Worm (Caenorhabditis elegans): ENCODE measurements around the gene fbxa-141.

fbxa-141 gene

ce11 chrX:14512817-14513216 is at the start of gene fbxa-141:
fbxa-141 (minus strand) TSS chrX:14512917.
- TF ChIP-seq unc-62 (GFP tag; optimal IDR thresholded peaks at IDR 0.05): no peak

ce11 chrX:14561416-14561973 is 48.8 kb upstream of the fbxa-141 start:
- no peak for TF ChIP-seq unc-62 (GFP tag; optimal IDR thresholded peaks at IDR 0.05)

ce11 chrX:14560297-14560680 is 47.6 kb upstream of the fbxa-141 start:
- peak; percentile 47 for TF ChIP-seq unc-62 (GFP tag; optimal IDR thresholded peaks at IDR 0.05)

- no peak for TF ChIP-seq unc-62 (GFP tag; optimal IDR thresholded peaks at IDR 0.05)
These were observed 47.0 kb upstream of the fbxa-141 start for ce11 chrX:14559519-14560296.

ce11 chrX:14559084-14559483 is 46.4 kb upstream of the fbxa-141 start:
- no peak for TF ChIP-seq unc-62 (GFP tag; optimal IDR thresholded peaks at IDR 0.05)

ce11 chrX:14557936-14558554 is 45.3 kb upstream of the fbxa-141 start, which contains the start of gene nhr-3:
nhr-3 (plus strand) TSS chrX:14558504.
- TF ChIP-seq unc-62 (GFP tag; optimal IDR thresholded peaks at IDR 0.05): no peak

ce11 chrX:14557352-14557935 is 44.7 kb upstream of the fbxa-141 start:
- TF ChIP-seq unc-62 (GFP tag; optimal IDR thresholded peaks at IDR 0.05): no peak

- no peak for TF ChIP-seq unc-62 (GFP tag; optimal IDR thresholded peaks at IDR 0.05)
These were observed 43.7 kb upstream of the fbxa-141 start for ce11 chrX:14556403-14556802.

- no peak for TF ChIP-seq unc-62 (GFP tag; optimal IDR thresholded peaks at IDR 0.05)
These were observed 37.0 kb upstream of the fbxa-141 start, which contains the start of gene ram-5 for ce11 chrX:14549709-14550199. ram-5 (plus strand) TSS chrX:14550149.

ce11 chrX:14545543-14545942 is 32.8 kb upstream of the fbxa-141 start, which contains the start of gene enri-2:
enri-2 (plus strand) TSS chrX:14545843.
- TF ChIP-seq unc-62 (GFP tag; optimal IDR thresholded peaks at IDR 0.05): no peak

- TF ChIP-seq unc-62 (GFP tag; optimal IDR thresholded peaks at IDR 0.05): no peak
These were observed 30.5 kb upstream of the fbxa-141 start, which contains the start of gene T24C2.3 for ce11 chrX:14543224-14543623. T24C2.3 (plus strand) TSS chrX:14543524.

ce11 chrX:14541992-14542391 is 29.3 kb upstream of the fbxa-141 start, which contains the start of gene fbxa-81:
fbxa-81 (minus strand) TSS chrX:14542092.
- no peak for TF ChIP-seq unc-62 (GFP tag; optimal IDR thresholded peaks at IDR 0.05)

ce11 chrX:14539468-14539867 is 26.8 kb upstream of the fbxa-141 start:
- TF ChIP-seq unc-62 (GFP tag; optimal IDR thresholded peaks at IDR 0.05): no peak

ce11 chrX:14537625-14538024 is 24.9 kb upstream of the fbxa-141 start:
- no peak for TF ChIP-seq unc-62 (GFP tag; optimal IDR thresholded peaks at IDR 0.05)

ce11 chrX:14535913-14536312 is 23.2 kb upstream of the fbxa-141 start:
- no peak for TF ChIP-seq unc-62 (GFP tag; optimal IDR thresholded peaks at IDR 0.05)

ce11 chrX:14534596-14534995 is 21.9 kb upstream of the fbxa-141 start:
- TF ChIP-seq unc-62 (GFP tag; optimal IDR thresholded peaks at IDR 0.05): no peak

Data from whole organism, dauer.